Fruit fly (Drosophila melanogaster): ENCODE results near the gene Hsc20.

Gene Hsc20

DNA sequence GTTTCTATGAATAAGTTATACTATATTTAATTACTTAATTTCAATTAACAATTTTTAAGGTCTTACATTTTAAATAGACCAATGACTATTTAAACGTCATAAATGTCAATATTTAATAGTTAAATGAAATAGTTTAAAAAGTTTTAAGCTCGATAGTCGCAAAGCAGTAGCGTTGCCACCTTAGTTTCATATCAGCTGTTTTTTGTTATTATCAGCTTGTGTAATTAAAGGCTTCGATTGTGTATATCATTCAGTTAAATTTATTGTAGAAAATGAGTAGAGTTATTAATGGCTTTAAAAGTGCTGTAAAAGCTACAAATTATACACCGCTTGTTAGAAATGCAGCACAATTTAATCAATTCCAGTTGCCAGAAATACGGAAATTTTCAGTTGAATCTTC is at the start of gene Hsc20:
Gene Hsc20, plus strand, starts transcription at position 204 of the 400 bp plus-strand sequence.
- TF ChIP-seq CTCF (optimal IDR thresholded peaks at IDR 0.05) (no peak), CG8478 (optimal IDR thresholded peaks at IDR 0.05) (no peak)

DNA sequence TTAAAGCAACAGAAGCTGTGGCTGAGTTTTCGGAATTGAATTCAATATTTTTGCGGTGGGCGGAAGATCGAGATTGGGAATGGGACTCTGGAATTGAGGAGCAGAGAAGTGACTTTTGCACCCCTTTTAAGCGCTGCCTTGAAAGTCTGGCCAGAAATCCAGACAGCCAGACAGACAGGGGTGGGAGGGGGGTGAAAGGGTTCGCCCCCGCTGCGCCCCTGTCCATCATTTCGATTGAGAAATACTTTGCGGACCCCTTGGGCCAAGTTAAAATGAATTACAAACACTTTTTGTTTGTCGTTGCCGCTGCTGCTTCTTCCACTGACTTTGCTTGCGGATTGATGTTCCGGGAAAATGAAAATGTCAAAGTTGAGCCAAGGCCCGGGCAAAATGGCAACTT is 49.4 kb upstream of the Hsc20 start:
- TF ChIP-seq CG8478 (optimal IDR thresholded peaks at IDR 0.05): no peak
- no peak for TF ChIP-seq CTCF (optimal IDR thresholded peaks at IDR 0.05)

DNA sequence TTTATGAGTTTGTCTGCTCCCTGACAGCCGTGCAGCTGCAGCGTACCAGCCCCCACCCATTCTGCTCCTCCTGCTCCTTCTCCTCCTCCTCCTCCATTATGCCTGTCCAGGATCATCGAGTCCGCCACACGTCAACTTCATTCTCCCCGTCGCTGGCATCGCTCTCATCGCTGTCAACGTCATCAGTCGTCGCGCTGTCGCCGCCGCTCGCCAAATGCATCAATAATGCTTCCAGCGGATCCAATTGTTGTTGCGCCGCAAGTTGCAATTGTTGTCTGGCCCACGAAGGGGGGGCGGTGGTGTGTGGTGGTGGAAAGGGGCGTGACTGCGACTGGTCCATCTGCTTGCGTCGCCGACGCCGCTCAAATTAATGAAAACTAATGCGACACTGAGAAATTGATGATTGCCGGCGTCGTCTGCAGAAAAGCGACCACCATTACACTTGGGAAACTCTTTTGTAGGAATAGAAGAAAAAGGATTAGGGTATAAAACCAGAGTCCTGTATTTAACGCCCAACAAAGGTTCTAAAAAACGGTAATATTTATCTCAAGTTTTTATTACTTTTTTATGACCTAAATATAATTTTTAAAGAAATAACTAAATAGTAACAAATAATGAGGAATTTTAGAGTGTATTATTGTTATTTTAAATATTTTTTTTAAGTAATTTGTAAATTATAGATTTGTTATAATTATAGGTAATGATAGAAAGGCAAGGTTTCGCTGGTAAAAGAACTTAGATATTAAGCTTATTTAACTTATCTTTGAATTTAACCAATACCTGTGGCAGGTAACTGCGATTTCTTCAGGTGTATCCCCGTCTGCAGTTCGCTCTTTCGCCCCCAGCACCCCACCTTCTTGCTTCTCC is 43.6 kb upstream of the Hsc20 start:
- no peak for TF ChIP-seq CTCF (optimal IDR thresholded peaks at IDR 0.05)
- TF ChIP-seq CG8478 (optimal IDR thresholded peaks at IDR 0.05): no peak

DNA sequence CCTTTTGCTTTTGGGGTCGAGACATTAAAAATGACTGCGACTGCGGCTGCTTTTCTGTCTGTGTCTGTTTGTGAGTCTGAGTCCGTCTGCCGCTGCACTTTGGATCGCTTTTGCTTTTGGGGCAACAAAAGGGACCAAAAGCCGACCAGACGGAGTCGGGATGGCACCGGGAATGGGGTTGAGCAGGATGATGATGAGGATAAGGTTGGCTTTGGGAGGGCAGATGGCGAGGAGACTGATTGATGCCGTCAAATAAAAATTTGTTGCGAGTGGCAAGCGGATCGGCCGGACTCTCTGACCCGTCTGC is 43.0 kb upstream of the Hsc20 start:
- TF ChIP-seq CTCF (optimal IDR thresholded peaks at IDR 0.05) (no peak), CG8478 (optimal IDR thresholded peaks at IDR 0.05) (no peak)

DNA sequence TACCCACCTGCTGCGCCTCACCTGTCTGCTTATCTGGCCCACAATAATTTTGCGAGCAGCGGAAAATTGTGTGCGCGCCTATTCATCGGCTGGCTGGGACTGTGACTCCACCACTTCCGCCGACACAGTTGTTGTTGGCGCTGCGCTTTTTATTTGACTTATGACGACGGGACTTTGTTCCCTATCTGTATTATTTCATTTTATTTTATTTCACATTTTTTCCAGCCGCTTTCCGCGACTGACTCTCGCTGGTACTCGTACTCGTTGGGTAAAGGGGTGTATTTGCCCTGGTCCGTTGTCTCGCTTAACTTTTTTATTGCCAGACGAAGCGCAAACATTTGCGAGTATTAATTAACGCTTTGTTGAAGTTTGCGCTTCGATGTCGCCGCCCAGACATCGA is 42.0 kb upstream of the Hsc20 start:
- no peak for TF ChIP-seq CG8478 (optimal IDR thresholded peaks at IDR 0.05)
- no peak for TF ChIP-seq CTCF (optimal IDR thresholded peaks at IDR 0.05)

DNA sequence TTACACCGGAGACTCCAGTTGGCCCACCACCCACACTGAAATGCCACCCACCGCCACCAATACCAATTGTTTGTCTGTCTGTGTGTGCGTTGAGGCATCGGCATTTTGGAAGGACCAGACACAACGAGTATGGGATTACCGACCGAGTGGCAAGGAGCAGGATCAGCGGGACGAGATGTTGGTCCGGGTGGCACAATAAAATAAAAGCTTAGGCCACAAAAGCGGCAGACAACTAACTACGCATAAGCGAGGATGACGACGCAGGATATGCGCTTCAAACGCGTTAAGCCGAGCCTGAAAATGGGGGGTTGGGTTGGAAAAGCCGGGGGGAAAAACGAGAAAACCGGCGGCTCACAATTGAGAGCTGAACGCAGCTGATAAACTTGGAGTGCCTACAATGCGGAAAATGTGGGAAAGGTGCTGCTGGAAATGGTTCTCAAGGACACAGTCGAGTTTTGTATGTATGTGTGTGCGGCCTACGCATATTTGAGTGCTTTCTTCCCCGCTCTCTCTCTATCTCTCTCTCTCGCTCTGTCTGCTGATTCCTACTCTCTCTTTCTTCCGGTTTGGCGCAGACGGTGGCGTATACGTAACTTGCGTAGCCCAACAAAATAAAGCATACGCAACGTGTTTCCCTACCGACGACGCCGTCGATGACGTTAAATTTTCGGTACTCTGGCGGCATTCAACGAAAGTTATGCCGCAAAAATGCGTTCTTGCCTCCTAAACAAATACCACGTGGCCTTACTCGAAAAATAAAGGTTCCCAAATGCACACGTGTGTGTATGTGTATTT is 40.2 kb upstream of the Hsc20 start:
- TF ChIP-seq CG8478 (optimal IDR thresholded peaks at IDR 0.05): no peak

DNA sequence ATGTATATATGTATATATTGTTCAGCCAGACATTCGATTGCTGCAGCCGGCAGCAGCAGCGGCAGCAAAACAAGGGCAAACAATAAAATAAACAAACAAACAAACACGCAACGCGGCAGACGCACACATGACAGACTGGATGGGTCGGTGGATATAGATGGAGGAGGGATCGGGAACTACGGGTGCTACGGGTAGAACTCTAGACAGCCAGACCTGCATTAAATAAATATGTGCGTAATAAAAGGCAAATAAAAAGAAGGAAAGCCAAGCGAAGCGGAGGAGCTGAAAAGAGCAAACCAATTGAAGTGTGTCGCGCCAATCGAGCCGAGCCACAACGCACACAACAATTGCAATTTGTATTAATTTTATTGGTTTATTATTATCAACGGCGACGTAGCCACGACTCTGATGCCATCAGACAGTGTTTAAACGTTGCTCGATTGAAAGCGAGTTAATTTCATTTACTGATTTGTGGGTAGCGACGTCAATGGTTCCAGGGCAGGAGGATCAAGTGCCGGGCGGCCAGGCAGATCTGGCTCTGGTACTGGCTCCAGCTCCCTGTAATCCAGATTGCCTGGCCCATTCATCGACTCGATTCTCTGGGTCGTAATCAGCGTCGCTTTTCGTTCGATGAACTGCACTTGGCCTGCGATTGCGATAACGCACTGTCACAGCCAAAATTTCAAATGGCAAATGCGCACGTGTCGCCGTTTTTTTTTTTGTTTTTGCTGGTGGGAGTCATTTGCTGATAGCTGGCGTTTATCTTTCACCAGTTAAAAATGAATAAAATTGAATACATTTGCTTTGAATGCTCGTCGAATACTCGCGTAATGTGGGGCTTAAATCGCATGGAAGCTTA is 38.8 kb upstream of the Hsc20 start:
- no peak for TF ChIP-seq CTCF (optimal IDR thresholded peaks at IDR 0.05)
- TF ChIP-seq CG8478 (optimal IDR thresholded peaks at IDR 0.05): no peak

DNA sequence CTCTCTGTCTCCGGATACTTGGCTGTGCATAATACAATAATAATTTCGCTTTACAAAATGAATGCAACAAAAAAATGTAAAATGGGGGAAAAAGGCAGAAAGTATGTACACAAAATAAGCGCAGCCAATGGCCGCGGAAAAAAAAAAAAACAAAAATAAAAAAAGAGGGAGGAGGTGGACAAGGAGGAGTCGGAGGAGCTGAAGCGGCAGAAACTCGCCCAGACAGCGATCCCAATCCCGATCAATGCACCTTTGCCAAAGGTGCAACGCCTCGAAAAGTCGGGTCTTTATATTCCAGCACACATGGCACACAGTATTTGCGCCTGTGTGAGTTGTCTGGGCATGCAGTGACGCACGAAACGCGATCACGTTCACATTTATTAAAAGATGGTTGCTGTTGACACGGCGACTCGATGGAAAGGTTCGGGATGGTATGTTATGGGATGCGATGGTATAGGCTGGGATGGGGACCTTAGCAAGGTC is 37.4 kb upstream of the Hsc20 start:
- TF ChIP-seq CTCF (optimal IDR thresholded peaks at IDR 0.05) (no peak), CG8478 (optimal IDR thresholded peaks at IDR 0.05) (no peak)

DNA sequence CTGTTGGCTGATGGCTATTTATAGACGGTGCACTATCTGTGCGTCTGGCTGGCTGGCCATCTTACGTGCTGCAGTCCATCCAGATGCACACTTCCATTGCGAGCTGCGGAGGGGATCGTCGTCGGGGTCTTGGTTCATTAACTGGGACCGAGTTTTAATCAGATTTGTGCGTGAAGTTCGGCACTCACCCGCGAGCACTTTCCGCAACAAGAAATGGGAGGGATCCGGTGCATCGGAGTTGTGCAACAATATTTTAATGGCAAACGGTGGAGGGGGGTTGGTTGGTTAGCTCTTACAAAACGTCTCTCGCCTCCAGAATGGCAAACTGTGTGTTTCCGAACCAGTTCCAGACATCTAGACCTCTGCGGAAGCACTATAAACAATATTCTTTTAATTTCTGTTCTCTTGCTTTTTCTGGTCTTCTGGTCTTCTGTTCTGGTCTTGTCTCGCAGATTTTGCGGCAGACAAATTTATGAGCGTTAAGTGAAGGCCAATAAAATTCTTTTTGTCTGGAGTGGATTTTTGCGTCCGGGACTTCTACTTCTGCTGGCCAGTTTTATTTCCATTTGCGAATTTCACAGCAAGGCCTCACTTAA is 36.2 kb upstream of the Hsc20 start:
- no peak for TF ChIP-seq CG8478 (optimal IDR thresholded peaks at IDR 0.05)
- TF ChIP-seq CTCF (optimal IDR thresholded peaks at IDR 0.05): no peak

DNA sequence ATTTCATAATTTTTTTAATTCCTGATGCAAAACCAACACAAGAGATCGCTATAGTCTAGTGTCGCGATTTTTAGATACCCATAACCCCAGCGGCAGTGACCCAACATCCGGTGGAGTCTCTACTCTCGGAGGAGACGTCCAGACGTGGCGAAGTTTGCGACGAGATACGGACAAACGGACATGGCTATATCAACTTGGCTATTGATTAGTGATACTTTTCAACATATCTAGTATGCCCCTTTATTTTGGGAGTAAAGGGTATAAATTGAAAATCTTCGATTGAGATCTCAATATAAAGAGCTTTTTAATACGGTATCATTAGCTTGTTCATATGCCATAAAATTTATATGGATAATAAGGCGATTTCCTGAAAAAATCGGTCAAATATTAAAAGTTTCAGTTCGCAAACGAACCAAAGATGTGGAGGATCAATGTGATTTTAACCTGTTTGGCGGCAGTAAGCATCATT is 35.4 kb upstream of the Hsc20 start, which contains the start of gene CG33687:
Gene CG33687, plus strand, starts transcription at position 419 of the 469 bp plus-strand sequence.
- TF ChIP-seq CG8478 (optimal IDR thresholded peaks at IDR 0.05) (no peak), CTCF (optimal IDR thresholded peaks at IDR 0.05) (no peak)

DNA sequence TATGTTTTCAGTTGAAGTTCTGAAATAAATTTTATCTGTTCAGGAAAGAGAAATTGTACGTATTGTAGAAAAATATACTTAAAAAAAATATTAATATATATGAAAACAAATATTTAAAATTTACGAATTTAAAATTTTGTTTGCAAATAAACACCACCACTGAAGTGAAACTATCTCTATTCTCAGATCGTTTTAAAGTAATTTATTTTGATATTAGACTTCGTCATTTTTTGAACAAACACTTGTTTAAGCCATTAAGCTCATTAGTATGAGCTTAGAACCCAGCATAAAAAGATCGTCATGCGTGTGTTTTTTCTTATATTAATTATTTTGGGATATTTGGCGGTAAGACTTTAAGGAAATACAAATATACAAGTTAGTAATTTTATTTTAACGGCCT is 34.0 kb upstream of the Hsc20 start, which contains the start of gene CG33688:
Gene CG33688, plus strand, starts transcription at position 301 of the 400 bp plus-strand sequence.
- TF ChIP-seq CG8478 (optimal IDR thresholded peaks at IDR 0.05) (no peak), CTCF (optimal IDR thresholded peaks at IDR 0.05) (no peak)

DNA sequence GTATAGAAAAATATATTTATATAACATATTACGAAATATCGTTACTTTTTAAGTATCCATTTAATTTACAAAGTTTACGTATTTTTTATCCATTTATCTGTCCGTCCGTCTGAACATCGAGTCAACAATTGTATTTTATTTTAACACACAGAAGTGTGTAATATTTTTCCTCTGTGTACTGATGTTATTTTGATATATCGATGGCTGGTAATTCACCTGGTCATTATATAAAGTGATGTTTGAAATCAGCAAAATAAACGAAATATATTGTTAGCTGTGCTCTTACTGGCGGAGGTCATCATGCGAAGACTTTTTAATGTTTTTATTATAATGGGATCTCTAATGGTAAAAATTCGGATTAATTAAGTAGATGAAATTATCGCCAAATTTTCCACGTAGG is 33.0 kb upstream of the Hsc20 start, which contains the start of gene CG33689:
Gene CG33689, plus strand, starts transcription at position 301 of the 400 bp plus-strand sequence.
- TF ChIP-seq CG8478 (optimal IDR thresholded peaks at IDR 0.05): no peak
- no peak for TF ChIP-seq CTCF (optimal IDR thresholded peaks at IDR 0.05)

DNA sequence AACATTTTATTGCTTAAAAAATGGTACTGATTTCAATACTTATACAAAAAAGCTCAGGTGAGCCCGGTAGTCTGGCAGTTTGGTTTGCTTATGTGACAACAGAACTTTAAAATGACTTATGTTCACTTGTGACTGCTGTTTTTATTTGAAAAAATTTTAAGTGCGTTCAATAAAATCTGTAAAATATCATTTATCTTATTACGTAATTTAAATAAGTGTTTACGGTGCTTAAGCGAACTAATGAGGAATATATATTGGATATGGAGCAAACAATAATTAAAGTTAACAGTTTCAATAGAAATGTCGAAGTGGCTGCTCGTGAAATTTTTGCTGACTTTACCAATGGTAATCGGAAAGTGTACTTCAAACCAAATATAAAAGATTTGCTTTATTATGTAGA is 31.9 kb upstream of the Hsc20 start, which contains the start of gene dls:
Gene dls, plus strand, starts transcription at position 301 of the 400 bp plus-strand sequence.
- TF ChIP-seq CG8478 (optimal IDR thresholded peaks at IDR 0.05): no peak

DNA sequence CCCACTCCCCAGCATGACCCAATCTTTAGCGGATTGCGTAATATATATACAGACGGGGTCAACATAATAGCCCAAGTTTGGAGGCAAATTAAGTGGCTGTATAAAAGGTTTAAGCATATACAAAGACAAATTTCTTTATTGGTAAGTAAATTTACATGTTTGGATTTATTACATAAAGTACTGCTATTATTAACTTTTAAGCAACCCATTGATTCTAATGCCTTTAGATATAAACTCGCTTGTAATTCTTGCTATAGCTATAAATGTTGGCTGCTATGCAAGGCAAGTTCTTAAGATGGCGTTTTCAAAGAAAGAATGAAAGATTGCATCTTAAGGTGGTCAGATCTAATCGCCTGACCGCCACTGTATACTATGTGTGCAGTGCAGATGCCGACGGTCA is 30.4 kb upstream of the Hsc20 start:
- TF ChIP-seq CTCF (optimal IDR thresholded peaks at IDR 0.05): no peak
- TF ChIP-seq CG8478 (optimal IDR thresholded peaks at IDR 0.05): no peak

Data from S2 (cell line).